Worm (Caenorhabditis elegans): ENCODE results near the gene math-8.

- no peak for TF ChIP-seq tbx-37 (GFP tag; conservative IDR thresholded peaks at IDR 0.05)
- TF ChIP-seq ama-1 (optimal IDR thresholded peaks at IDR 0.05), result no peak
- TF ChIP-seq hmg-4 (GFP tag; optimal IDR thresholded peaks at IDR 0.05), result no peak
- TF ChIP-seq pes-1 (GFP tag; IDR thresholded peaks at IDR 0.05), result no peak
- no peak for TF ChIP-seq tbx-11 (GFP tag; IDR thresholded peaks at IDR 0.05)
These were observed 46.1 kb downstream of the math-8 start, which contains the start of the genes C52E2.5 and C52E2.4 for ce11 chrII:1842894-1843293.

Data from whole organism, early embryonic.